Worm (Caenorhabditis elegans) whole organism, L3 larva: Measurements from ENCODE around the gene T06D4.1.

Source experiments
- ama-1 ChIP-seq: fragments of 150-350 bp; optimal IDR thresholded peaks from 2 replicates; lab custom pipeline; 2018
- egl-27 ChIP-seq: sonication (generic microtip); optimal IDR thresholded peaks from 4 replicates; lab custom pipeline; 2017; ENCODE audit warnings: missing biosample characterization, missing genetic modification reagents, missing genetic modification characterization
- egl-5 ChIP-seq: fragments of 150-350 bp; optimal IDR thresholded peaks from 2 replicates; lab custom pipeline; 2017; ENCODE audit warnings: missing biosample characterization, missing genetic modification reagents, missing genetic modification characterization, inconsistent platforms
- nhr-11 ChIP-seq: fragments of 150-350 bp; optimal IDR thresholded peaks from 2 replicates; lab custom pipeline; 2014; ENCODE audit warnings: missing biosample characterization, missing genetic modification characterization
- nhr-237 ChIP-seq: fragments of 150-350 bp; optimal IDR thresholded peaks from 2 replicates; lab custom pipeline; 2014; ENCODE audit warnings: missing biosample characterization, missing genetic modification characterization
- nhr-28 ChIP-seq: fragments of 150-350 bp; optimal IDR thresholded peaks from 2 replicates; lab custom pipeline; 2014; ENCODE audit warnings: missing biosample characterization, missing genetic modification characterization
- nhr-77 ChIP-seq: fragments of 150-350 bp; optimal IDR thresholded peaks from 2 replicates; lab custom pipeline; 2014; ENCODE audit warnings: missing biosample characterization, missing genetic modification characterization
- pqm-1 ChIP-seq: fragments of 150-350 bp; optimal IDR thresholded peaks from 2 replicates; lab custom pipeline; 2017; ENCODE audit warnings: missing biosample characterization, missing genetic modification characterization, inconsistent platforms
- snpc-4 ChIP-seq: fragments of 150-350 bp; optimal IDR thresholded peaks from 2 replicates; lab custom pipeline; 2014; ENCODE audit warnings: missing biosample characterization, missing genetic modification characterization

ce11 chrII:3373875-3374274, 7.8 kb upstream of the T06D4.1 start:
- TF ChIP-seq snpc-4 (no peak), nhr-237 (tag; lab: Kevin White, UChicago) (no peak), ama-1 (lab: Kevin White, UChicago) (no peak), egl-5 (tag; lab: Kevin White, UChicago) (no peak), pqm-1 (tag; lab: Kevin White, UChicago) (no peak), nhr-11 (tag; lab: Kevin White, UChicago) (no peak), nhr-77 (no peak), egl-27 (tag; lab: Kevin White, UChicago) (no peak), nhr-28 (tag; lab: Kevin White, UChicago) (no peak)
